Fruit fly (Drosophila melanogaster): ENCODE measurements around the gene Prosbeta6.
"Not testable (repeated sequence)": the region's sequence is repeated elsewhere in the genome, so short reads cannot be mapped to it uniquely, and the experiment has no call there.

Prosbeta6 gene

DNA sequence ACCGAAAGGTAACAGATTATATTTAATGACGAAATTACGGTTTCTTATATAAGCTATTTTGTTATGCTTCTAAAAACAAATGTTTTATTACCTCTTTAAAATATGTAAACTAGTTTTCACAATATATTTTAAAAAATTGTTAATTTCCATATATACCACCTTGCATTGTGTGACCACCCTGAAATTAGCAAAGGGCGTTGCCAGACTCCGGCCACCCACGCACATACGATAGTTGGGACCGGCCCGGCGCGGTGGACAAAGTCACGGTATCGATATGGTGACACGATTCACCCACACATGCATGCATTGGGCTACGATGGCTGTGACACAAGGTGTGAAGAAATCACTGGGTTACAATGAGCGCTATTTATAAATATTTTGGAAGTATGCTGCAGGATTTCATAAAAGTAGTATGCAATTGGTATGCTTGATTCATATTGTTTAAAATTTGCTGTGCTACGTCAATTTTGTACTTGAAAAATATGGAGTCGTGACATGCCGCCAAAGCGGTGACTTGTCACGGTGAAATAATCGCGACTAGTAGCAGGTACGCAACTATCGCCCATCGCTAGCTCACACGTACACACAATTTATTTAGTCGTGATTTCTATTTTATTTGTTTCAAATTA lies 22.1 kb downstream of the Prosbeta6 start:
- TF ChIP-seq CTCF (optimal IDR thresholded peaks at IDR 0.05): peak in 1 of 2 experiments; percentile 31
- no peak for TF ChIP-seq CG8478 (optimal IDR thresholded peaks at IDR 0.05)

DNA sequence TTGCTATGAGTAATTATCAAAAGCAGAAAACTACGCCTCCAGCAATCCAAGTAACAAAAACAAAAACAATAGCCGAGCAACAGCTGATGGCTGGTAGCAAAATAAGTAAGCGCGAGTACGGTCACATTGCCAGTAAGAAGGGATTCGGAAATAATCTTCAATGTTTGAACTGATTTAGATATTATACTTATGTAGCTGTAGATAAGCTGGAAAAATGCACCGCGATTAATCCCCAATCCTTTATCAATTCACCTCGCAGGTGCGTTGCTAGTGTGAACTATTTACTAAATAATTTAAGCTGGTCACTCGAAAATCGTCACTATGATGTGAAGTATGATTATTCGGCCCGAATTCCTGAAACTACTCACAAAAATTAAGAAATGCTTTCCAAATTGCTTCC lies 23.2 kb downstream of the Prosbeta6 start, which contains the start of the genes Syx8 and CG32163:
Gene Syx8 (minus strand): TSS at position 69 of the 400 bp plus-strand sequence.
Gene CG32163 (plus strand): TSS at position 169 of the 400 bp plus-strand sequence.
- TF ChIP-seq CTCF (optimal IDR thresholded peaks at IDR 0.05): no peak
- TF ChIP-seq CG8478 (optimal IDR thresholded peaks at IDR 0.05): no peak

DNA sequence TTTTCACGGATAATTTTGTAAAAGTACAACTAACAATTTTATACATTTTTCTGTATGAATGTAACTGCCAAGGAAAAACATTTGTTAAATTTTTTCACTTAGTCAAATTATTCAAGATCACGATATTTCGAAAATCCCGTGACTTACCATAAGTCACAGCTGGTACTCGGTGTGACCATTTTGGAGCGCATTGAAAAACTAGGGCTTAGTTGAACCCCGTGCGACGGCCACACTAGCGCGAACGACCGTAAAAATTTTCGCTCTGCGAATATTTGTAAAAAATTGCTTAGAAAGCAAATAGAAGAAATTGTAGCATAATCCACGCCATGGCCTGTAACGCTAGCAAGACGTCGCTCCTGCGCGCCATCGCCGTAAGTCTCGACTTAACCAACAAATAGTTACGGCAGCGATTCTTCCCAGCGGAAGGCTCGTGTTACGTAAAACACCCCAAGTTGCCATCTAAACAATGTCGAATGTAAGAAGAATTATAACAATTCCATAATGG lies 26.1 kb downstream of the Prosbeta6 start, which contains the start of gene UQCR-C2:
Gene UQCR-C2 (plus strand): TSS at position 51 of the 505 bp plus-strand sequence.
- peak in 1 of 2 experiments; percentile 44 for TF ChIP-seq CTCF (optimal IDR thresholded peaks at IDR 0.05)
- no peak for TF ChIP-seq CG8478 (optimal IDR thresholded peaks at IDR 0.05)

DNA sequence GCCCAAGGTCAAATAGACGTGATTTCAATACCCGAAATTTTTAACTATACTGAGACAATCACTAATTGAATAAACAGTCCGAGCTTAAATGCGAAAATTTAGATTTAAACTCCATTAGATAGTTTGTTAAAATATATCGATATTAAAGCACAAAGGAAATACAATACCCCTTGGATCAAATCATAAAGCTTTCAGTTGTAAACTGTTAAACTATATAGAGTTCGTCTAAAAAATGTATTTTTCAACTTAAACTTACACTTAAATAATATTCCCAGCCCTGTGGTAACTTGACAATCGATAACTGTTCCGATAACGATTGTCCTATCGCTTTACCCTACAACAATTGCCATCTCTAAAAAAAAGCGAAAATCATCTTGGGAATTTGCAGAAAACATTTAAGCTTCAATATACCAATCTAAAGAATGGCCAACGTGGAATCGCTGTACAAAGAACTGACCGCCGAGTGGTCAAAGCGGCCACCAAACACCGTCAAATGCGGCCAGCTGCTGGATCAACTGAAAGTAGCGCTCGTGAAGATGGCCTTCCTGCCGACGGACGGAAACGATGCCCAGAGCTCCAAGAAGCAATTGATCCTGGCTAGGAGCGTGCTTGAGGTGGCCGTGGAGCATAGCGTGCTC lies 27.4 kb downstream of the Prosbeta6 start, which contains the start of gene Rpn12:
Gene Rpn12 (plus strand): TSS at position 351 of the 638 bp plus-strand sequence.
- TF ChIP-seq CG8478 (optimal IDR thresholded peaks at IDR 0.05): no peak
- TF ChIP-seq CTCF (optimal IDR thresholded peaks at IDR 0.05): no peak

DNA sequence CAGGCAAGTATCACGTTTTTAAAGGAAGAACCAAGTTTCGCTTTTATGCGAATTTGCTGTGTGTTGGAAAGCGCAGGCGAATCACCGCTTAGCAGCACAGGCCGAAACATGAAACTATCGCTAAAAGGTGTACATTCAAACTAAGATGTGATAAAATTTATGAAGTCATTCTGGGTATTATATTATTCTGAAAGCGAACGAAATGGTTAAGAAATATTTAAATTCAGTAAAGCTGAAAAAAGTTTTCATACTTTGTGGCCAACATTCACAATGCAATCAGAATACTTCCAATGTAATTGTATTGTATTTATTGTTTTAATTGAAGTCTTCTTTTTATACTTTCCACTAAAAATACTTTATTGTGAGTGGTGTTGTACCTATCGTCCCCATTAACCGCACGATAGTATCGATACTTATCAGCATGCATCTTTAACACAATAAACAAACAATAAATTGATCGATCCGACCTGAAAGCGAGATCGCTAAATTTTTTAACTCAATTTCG lies 29.0 kb downstream of the Prosbeta6 start, which contains the start of gene Smn:
Gene Smn (minus strand): TSS at position 347 of the 505 bp plus-strand sequence.
- TF ChIP-seq CG8478 (optimal IDR thresholded peaks at IDR 0.05) (no peak), CTCF (optimal IDR thresholded peaks at IDR 0.05) (no peak)

DNA sequence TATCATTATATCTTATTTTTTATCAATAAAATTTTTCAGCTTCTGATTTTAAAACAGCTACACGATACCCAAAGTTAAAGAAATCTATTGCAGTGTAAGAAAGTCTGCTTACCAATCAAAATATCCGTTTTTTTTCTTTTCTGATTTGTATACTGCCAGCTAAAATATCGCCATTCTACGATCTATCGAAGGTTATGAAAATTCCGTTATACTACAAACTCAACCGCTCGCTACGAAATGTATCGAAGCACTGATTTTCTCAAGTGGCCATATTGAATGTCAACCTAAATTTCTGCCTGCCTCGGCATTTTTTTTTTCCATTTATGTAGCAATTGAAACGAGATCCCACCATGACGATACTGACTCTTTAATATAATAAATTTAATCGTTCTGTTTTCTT lies 30.2 kb downstream of the Prosbeta6 start, which contains the start of gene nxf2:
Gene nxf2 (minus strand): TSS at position 258 of the 400 bp plus-strand sequence.
- TF ChIP-seq CG8478 (optimal IDR thresholded peaks at IDR 0.05) (no peak), CTCF (optimal IDR thresholded peaks at IDR 0.05) (no peak)

DNA sequence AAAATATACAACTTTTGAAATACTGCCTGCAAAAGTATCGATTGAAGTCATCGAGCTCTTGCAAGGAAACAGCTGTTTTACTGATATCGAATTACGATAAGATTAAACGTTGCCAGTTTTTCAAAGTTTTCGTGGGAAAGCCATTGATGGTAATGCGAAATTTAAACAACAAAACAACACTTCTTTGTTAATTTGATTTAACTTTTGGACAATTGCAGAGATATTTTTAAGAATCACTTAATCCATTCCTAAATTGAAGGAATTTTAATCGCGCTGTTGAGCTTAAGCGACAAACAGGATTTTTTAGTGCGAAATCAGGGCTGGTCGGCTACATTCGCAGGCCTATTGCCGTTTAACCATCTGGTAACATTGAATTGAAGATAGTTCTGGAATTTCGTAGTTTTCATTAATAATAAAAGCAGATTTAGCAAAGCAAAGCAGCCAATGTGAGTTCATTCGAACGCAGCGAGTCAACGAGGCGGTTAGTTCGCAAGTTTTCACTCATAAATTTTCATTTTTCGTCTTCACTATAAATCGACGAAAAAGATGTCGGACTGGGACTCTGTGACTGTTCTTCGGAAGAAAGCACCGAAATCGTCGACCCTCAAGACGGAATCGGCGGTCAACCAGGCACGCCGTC lies 35.8 kb downstream of the Prosbeta6 start, which contains the start of gene mbf1:
Gene mbf1 (plus strand): TSS at position 130 of the 640 bp plus-strand sequence.
- no peak for TF ChIP-seq CG8478 (optimal IDR thresholded peaks at IDR 0.05)
- TF ChIP-seq CTCF (optimal IDR thresholded peaks at IDR 0.05): peak in 1 of 2 experiments; percentile 7

DNA sequence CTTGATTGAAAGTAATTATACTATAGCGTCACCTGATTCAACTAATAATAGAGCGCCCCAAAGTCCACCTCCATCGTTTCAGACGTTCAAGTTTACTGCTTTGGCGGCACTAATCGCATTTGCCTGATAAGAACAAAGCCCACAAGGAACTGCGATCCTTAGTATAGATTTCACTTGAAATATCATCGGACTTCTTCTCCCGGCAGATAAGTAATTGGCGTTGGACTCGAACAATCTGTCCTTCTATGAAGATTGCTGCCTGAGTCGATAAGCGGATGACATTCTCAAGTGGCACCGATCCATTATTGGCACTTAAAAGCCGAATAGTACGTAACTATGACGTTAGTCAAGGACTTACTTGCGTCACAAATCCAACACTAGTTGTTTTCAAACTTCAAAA lies 37.0 kb downstream of the Prosbeta6 start, which contains the start of gene Mipp1:
Gene Mipp1 (minus strand): TSS at position 101 of the 400 bp plus-strand sequence.
- TF ChIP-seq CG8478, CTCF (optimal IDR thresholded peaks at IDR 0.05): not testable (repeated sequence)

DNA sequence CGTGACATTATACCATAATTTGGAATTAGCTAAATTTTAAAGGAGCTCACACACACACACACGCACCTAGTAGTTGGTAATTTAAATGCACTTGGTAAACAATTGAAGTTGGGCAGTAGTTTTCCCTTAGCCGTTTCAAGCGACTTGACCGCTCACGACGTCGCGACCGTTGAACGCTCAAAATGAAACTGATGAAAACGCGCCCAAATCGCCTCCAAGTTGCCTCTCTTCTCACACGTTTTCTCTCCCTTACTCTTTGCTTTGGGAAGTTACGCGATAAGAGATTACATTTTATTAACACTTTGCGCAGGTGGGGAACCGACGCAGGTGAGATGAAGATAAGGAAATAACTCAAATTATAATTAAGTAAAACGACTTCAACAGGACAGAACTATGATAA lies 38.0 kb downstream of the Prosbeta6 start:
- TF ChIP-seq CG8478 (optimal IDR thresholded peaks at IDR 0.05) (no peak), CTCF (optimal IDR thresholded peaks at IDR 0.05) (no peak)

DNA sequence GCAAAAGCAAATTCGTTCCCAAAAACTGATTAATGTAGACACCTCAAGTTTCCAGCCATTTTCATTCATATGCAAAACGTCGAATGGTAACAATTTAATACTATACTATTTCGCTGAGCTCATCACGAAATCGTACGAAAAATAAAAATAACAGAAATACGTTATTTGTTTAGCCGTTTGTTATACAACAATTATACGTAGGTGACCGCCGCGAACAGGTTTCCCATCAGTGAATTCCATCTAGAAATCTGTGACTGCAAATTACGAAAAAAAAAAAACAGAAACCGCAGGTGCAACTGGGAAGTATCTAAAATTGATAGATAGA lies 38.5 kb downstream of the Prosbeta6 start:
- no peak for TF ChIP-seq CTCF (optimal IDR thresholded peaks at IDR 0.05)
- TF ChIP-seq CG8478 (optimal IDR thresholded peaks at IDR 0.05): no peak

DNA sequence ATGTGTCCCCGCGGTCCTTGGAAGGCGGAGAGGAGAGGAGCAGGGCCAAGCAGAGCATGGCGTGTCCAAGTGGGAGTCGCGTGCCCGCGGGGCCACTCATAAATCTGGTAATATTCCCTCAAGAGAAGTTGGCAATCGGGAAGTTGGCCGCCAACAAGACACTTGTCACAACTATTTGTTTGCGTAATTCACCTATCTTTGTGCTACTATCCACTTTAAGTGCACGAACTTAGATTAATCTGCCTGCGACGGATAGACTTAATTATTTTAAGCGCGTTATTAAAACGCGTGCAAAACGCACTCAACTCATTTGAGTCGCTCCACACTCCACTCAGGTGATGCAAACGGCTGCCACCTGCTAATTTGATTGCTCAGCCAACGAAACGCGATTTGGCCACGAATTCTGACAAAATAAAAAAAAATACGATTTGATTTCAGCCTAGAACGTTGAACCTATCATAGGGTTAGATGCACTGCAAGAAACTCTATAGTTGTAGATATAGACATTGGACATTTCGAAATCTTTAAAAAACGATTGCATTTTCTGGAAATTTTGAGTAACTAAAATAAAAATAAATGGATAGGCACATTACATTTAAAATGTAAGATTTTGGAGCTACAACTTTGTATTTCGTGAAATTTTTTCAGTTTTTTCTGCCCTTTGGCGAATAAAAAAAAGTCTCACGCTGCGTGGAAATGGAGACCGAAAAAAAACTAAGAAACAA lies 39.0 kb downstream of the Prosbeta6 start:
- TF ChIP-seq CTCF (optimal IDR thresholded peaks at IDR 0.05) (no peak), CG8478 (optimal IDR thresholded peaks at IDR 0.05) (no peak)

DNA sequence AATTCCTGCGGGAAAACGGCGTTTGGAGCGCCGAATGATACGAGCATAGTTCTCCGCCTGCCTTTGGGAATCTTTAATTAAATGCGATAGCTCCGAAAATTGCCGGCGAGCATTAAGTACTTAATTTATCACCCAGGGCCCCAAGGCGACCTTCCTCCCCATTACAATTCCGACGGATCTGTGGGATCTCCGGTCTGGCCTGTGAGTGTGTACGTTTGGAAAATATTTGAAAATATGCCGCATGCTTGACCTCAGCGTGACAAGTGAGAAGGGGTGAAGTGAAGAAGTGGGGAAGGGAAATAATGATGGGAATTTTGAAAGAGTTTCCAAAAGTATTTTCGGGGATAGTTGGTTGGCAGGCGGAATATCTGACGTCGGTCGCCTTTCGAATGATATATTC lies 40.8 kb downstream of the Prosbeta6 start:
- TF ChIP-seq CTCF (optimal IDR thresholded peaks at IDR 0.05): no peak
- TF ChIP-seq CG8478 (optimal IDR thresholded peaks at IDR 0.05): no peak

DNA sequence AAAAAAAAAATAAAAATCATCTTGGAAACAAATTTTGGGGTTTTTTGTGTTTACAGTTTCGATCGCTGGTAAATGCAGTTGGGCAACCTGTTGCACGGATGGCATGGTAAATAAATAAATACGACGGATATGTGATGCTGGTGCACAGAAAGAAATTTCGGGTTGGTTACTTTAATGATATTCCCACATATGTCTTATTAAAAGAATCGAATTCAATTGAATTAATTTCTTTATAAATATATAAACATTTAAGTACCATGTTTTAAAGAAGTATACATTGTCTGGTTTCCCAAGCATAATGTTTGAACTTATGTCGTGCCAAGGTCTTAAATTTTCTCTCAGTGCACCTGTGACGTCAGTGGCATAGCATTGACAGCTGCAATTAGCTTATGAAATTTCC lies 42.7 kb downstream of the Prosbeta6 start:
- no peak for TF ChIP-seq CTCF (optimal IDR thresholded peaks at IDR 0.05)
- TF ChIP-seq CG8478 (optimal IDR thresholded peaks at IDR 0.05): no peak

DNA sequence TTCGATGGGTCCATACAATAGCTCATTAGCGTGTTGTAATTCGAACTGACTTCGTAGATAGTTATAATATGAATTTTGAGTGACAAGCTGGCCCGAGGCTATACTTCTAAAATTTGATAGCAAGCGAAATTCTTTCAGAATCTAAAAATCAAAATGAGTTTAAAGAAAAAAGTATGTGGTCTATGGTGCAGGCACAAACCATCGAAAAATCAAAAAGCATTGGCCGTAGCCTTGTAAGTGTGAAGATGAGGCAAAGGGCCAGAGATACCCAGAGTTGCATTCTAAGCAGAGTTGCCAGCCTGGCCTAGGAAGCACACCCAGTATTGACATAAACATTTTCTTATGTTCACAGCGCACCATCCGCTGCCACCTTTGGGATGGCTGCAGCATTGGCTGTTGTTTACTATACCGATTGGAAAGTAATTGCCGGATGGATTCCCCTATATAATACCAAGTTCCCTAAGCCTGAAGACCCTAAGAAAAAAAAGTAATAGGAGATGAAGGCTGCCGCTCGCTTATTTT lies 43.5 kb downstream of the Prosbeta6 start, which contains the start of gene UQCR-6.4L:
Gene UQCR-6.4L (plus strand): TSS at position 51 of the 522 bp plus-strand sequence.
- TF ChIP-seq CG8478 (optimal IDR thresholded peaks at IDR 0.05) (no peak), CTCF (optimal IDR thresholded peaks at IDR 0.05) (no peak)
